Fruit fly (Drosophila melanogaster) whole organism, embryonic: Measurements from ENCODE around the gene CG42232.

Experiments used
- ATbp ChIP-seq: fragments of 200-800 bp; sonication (Bioruptor generic); optimal IDR thresholded peaks from 2 replicates; lab custom pipeline; 2017; ENCODE audit warnings: missing biosample characterization, mild to moderate bottlenecking, missing genetic modification characterization, missing genetic modification reagents
- Adf1 ChIP-seq: fragments of 200-800 bp; sonication (Bioruptor generic); IDR thresholded peaks from 2 replicates; pipeline ENCODE4 v1.3.6; 2022; ENCODE audit warnings: missing biosample characterization, missing genetic modification characterization
- Aef1 ChIP-seq: fragments of 200-800 bp; sonication (Bioruptor generic); IDR thresholded peaks from 3 replicates; pipeline ENCODE4 v1.3.6; 2022; ENCODE audit warnings: missing biosample characterization, missing genetic modification characterization
- B-H2 ChIP-seq: fragments of 200-800 bp; sonication (Bioruptor generic); optimal IDR thresholded peaks from 2 replicates; lab custom pipeline; 2018; ENCODE audit warnings: missing biosample characterization, mild to moderate bottlenecking, missing genetic modification characterization
- Bteb2 ChIP-seq: fragments of 200-800 bp; sonication (Bioruptor generic); optimal IDR thresholded peaks from 2 replicates; lab custom pipeline; 2016; ENCODE audit warnings: missing biosample characterization, missing genetic modification characterization
- CG10274 ChIP-seq: fragments of 200-800 bp; sonication (Bioruptor generic); optimal IDR thresholded peaks from 3 replicates; lab custom pipeline; 2017; ENCODE audit warnings: missing biosample characterization, mild to moderate bottlenecking, missing genetic modification characterization
- CG12219 ChIP-seq: fragments of 200-800 bp; sonication (Bioruptor generic); optimal IDR thresholded peaks from 3 replicates; lab custom pipeline; 2018; ENCODE audit warnings: missing biosample characterization, mild to moderate bottlenecking, missing genetic modification characterization
- CG12299 ChIP-seq: fragments of 200-800 bp; sonication (Bioruptor generic); optimal IDR thresholded peaks from 2 replicates; lab custom pipeline; 2018; ENCODE audit warnings: missing biosample characterization, mild to moderate bottlenecking, missing genetic modification characterization
- CG13424 ChIP-seq: fragments of 200-800 bp; sonication (Bioruptor generic); optimal IDR thresholded peaks from 2 replicates; lab custom pipeline; 2019; ENCODE audit warnings: missing biosample characterization, mild to moderate bottlenecking, missing genetic modification characterization, moderate library complexity
- CG15696 ChIP-seq: fragments of 200-800 bp; sonication (Bioruptor generic); optimal IDR thresholded peaks from 2 replicates; lab custom pipeline; 2019; ENCODE audit warnings: missing biosample characterization, mild to moderate bottlenecking, missing genetic modification characterization, moderate library complexity
- CG1603 ChIP-seq: fragments of 200-800 bp; sonication (Bioruptor generic); optimal IDR thresholded peaks from 2 replicates; lab custom pipeline; 2019; ENCODE audit warnings: missing biosample characterization, mild to moderate bottlenecking, missing genetic modification characterization, moderate library complexity
- CG17328 ChIP-seq: fragments of 200-800 bp; sonication (Bioruptor generic); IDR thresholded peaks from 2 replicates; pipeline ENCODE4 v1.3.6; 2022; ENCODE audit warnings: missing biosample characterization, missing genetic modification characterization
- CG17568 ChIP-seq: fragments of 200-800 bp; sonication (Bioruptor generic); optimal IDR thresholded peaks from 2 replicates; lab custom pipeline; 2018; ENCODE audit warnings: missing biosample characterization, mild to moderate bottlenecking, missing genetic modification characterization, moderate library complexity
- CG17829 ChIP-seq: fragments of 200-800 bp; optimal IDR thresholded peaks from 2 replicates; lab custom pipeline; 2019; ENCODE audit warnings: missing biosample characterization, mild to moderate bottlenecking, missing genetic modification characterization, moderate library complexity
- CG18476 ChIP-seq: fragments of 200-800 bp; sonication (Bioruptor generic); optimal IDR thresholded peaks from 2 replicates; lab custom pipeline; 2016; ENCODE audit warnings: missing biosample characterization, mild to moderate bottlenecking, missing genetic modification characterization
- CG18619 ChIP-seq: fragments of 200-800 bp; sonication (Bioruptor generic); optimal IDR thresholded peaks from 3 replicates; lab custom pipeline; 2017; ENCODE audit warnings: missing biosample characterization, mild to moderate bottlenecking, missing genetic modification characterization
- CG31365 ChIP-seq: fragments of 200-800 bp; sonication (Bioruptor generic); optimal IDR thresholded peaks from 2 replicates; lab custom pipeline; 2018; ENCODE audit warnings: missing biosample characterization, mild to moderate bottlenecking, missing genetic modification characterization
- CG31441 ChIP-seq: fragments of 200-800 bp; sonication (Bioruptor generic); IDR thresholded peaks from 2 replicates; pipeline ENCODE4 v1.3.6; 2022; ENCODE audit warnings: missing biosample characterization, missing genetic modification characterization
- CG32532 ChIP-seq: fragments of 200-800 bp; sonication (Bioruptor generic); IDR thresholded peaks from 2 replicates; pipeline ENCODE4 v1.3.6; 2022; ENCODE audit warnings: missing biosample characterization, missing genetic modification characterization
- CG34422 ChIP-seq: fragments of 200-800 bp; sonication (Bioruptor generic); IDR thresholded peaks from 3 replicates; pipeline ENCODE4 v1.3.6; 2022; ENCODE audit warnings: missing biosample characterization, missing genetic modification characterization
- CG3847 ChIP-seq: fragments of 200-800 bp; sonication (Bioruptor generic); IDR thresholded peaks from 2 replicates; pipeline ENCODE4 v1.3.6; 2022; ENCODE audit warnings: missing biosample characterization, missing genetic modification characterization
- CG4282 ChIP-seq: fragments of 200-800 bp; sonication (Bioruptor generic); optimal IDR thresholded peaks from 2 replicates; lab custom pipeline; 2016; ENCODE audit warnings: missing biosample characterization, missing genetic modification characterization
- CG4707 ChIP-seq: fragments of 200-800 bp; sonication (Bioruptor generic); optimal IDR thresholded peaks from 2 replicates; lab custom pipeline; 2018; ENCODE audit warnings: missing biosample characterization, mild to moderate bottlenecking, missing genetic modification characterization, moderate library complexity
- CG6689 ChIP-seq: fragments of 200-800 bp; sonication (Bioruptor generic); IDR thresholded peaks from 2 replicates; pipeline ENCODE4 v1.3.6; 2022; ENCODE audit warnings: missing biosample characterization, missing genetic modification characterization
- Dad ChIP-seq: fragments of 200-800 bp; sonication (Bioruptor generic); optimal IDR thresholded peaks from 3 replicates; lab custom pipeline; 2016; ENCODE audit warnings: missing biosample characterization, missing genetic modification characterization
- Elba2 ChIP-seq: fragments of 200-800 bp; sonication (Bioruptor generic); optimal IDR thresholded peaks from 3 replicates; lab custom pipeline; 2016; ENCODE audit warnings: missing biosample characterization, missing genetic modification characterization
- Ets97D ChIP-seq: fragments of 200-800 bp; sonication (Bioruptor generic); optimal IDR thresholded peaks from 3 replicates; lab custom pipeline; 2016; ENCODE audit warnings: missing biosample characterization, missing genetic modification characterization
- HmgD ChIP-seq: fragments of 200-800 bp; sonication (Bioruptor generic); optimal IDR thresholded peaks from 3 replicates; lab custom pipeline; 2016; ENCODE audit warnings: missing biosample characterization, missing genetic modification characterization
- Lim3 ChIP-seq: fragments of 200-800 bp; sonication (Bioruptor generic); IDR thresholded peaks from 2 replicates; pipeline ENCODE4 v1.3.6; 2022; ENCODE audit warnings: missing biosample characterization, missing genetic modification characterization
- Mrtf ChIP-seq: fragments of 200-800 bp; sonication (Bioruptor generic); IDR thresholded peaks from 3 replicates; pipeline ENCODE4 v1.3.6; 2022; ENCODE audit warnings: missing biosample characterization, missing genetic modification characterization
- NC2α ChIP-seq: fragments of 200-800 bp; sonication (Bioruptor generic); optimal IDR thresholded peaks from 2 replicates; lab custom pipeline; 2016; ENCODE audit warnings: missing biosample characterization, missing genetic modification characterization
- NK7.1 ChIP-seq: fragments of 200-800 bp; sonication (Bioruptor generic); optimal IDR thresholded peaks from 3 replicates; lab custom pipeline; 2016; ENCODE audit warnings: missing biosample characterization, missing genetic modification characterization
- PHDP ChIP-seq: fragments of 200-800 bp; sonication (Bioruptor generic); optimal IDR thresholded peaks from 3 replicates; lab custom pipeline; 2018; ENCODE audit warnings: missing biosample characterization, mild to moderate bottlenecking, missing genetic modification characterization, moderate library complexity
- Poxn ChIP-seq: fragments of 200-800 bp; sonication (Bioruptor generic); IDR thresholded peaks from 2 replicates; pipeline ENCODE4 v1.3.6; 2022; ENCODE audit warnings: missing biosample characterization, missing genetic modification characterization
- Sin3A ChIP-seq: fragments of >200 bp; optimal IDR thresholded peaks from 2 replicates; lab custom pipeline; 2018
- Six4 ChIP-seq: fragments of 200-800 bp; sonication (Bioruptor generic); optimal IDR thresholded peaks from 2 replicates; lab custom pipeline; 2016; ENCODE audit warnings: missing biosample characterization, missing genetic modification characterization
- ac ChIP-seq: fragments of 200-800 bp; sonication (Bioruptor generic); optimal IDR thresholded peaks from 3 replicates; lab custom pipeline; 2017; ENCODE audit warnings: missing biosample characterization, mild to moderate bottlenecking, missing genetic modification characterization
- amos ChIP-seq: fragments of 200-800 bp; sonication (Bioruptor generic); IDR thresholded peaks from 2 replicates; pipeline ENCODE4 v1.3.6; 2022; ENCODE audit warnings: missing biosample characterization, missing genetic modification characterization; ENCODE audit not compliant: partially characterized antibody
- btn ChIP-seq: fragments of 200-800 bp; sonication (Bioruptor generic); optimal IDR thresholded peaks from 2 replicates; lab custom pipeline; 2016; ENCODE audit warnings: missing biosample characterization, missing genetic modification characterization
- dmrt11E ChIP-seq: fragments of 200-800 bp; sonication (Bioruptor generic); optimal IDR thresholded peaks from 3 replicates; lab custom pipeline; 2018; ENCODE audit warnings: missing biosample characterization, mild to moderate bottlenecking, missing genetic modification characterization, moderate library complexity
- en ChIP-seq: fragments of 200-800 bp; sonication (Bioruptor generic); optimal IDR thresholded peaks from 2 replicates; lab custom pipeline; 2016; ENCODE audit warnings: missing biosample characterization, missing genetic modification characterization
- gcm ChIP-seq: fragments of 200-800 bp; sonication (Bioruptor generic); optimal IDR thresholded peaks from 2 replicates; lab custom pipeline; 2019; ENCODE audit warnings: missing biosample characterization, mild to moderate bottlenecking, missing genetic modification characterization, moderate library complexity
- gcm2 ChIP-seq: fragments of 200-800 bp; sonication (Bioruptor generic); optimal IDR thresholded peaks from 2 replicates; lab custom pipeline; 2016; ENCODE audit warnings: missing biosample characterization, missing genetic modification characterization
- jigr1 ChIP-seq: fragments of 200-800 bp; sonication (Bioruptor generic); IDR thresholded peaks from 3 replicates; pipeline ENCODE4 v1.3.6; 2022; ENCODE audit warnings: missing biosample characterization, missing genetic modification characterization
- jumu ChIP-seq: fragments of 200-800 bp; sonication (Bioruptor generic); optimal IDR thresholded peaks from 3 replicates; lab custom pipeline; 2016; ENCODE audit warnings: missing biosample characterization, missing genetic modification characterization
- lab ChIP-seq: fragments of 200-800 bp; sonication (Bioruptor generic); optimal IDR thresholded peaks from 3 replicates; lab custom pipeline; 2017; ENCODE audit warnings: missing biosample characterization, missing genetic modification characterization, mild to moderate bottlenecking, moderate library complexity, missing genetic modification reagents
- pan ChIP-seq, 4 experiments: fragments of >200 bp in 3 of 4; fragments of 200-800 bp in 1 of 4; sonication (Bioruptor generic) in 1 of 4; optimal IDR thresholded peaks in 3 of 4; IDR thresholded peaks in 1 of 4; 2 replicates each; pipeline versions ENCODE4 v1.3.6 to Lab custom; 2017 to 2022; ENCODE audit warnings: missing biosample characterization in 2 of 4, missing genetic modification characterization in 2 of 4, mixed read lengths in 1 of 4
- pum ChIP-seq: fragments of 200-800 bp; sonication (Bioruptor generic); optimal IDR thresholded peaks from 2 replicates; lab custom pipeline; 2016; ENCODE audit warnings: missing biosample characterization, missing genetic modification characterization
- ro ChIP-seq: fragments of 200-800 bp; sonication (Bioruptor generic); IDR thresholded peaks from 2 replicates; pipeline ENCODE4 v1.3.6; 2022; ENCODE audit warnings: missing biosample characterization, missing genetic modification characterization
- ttk ChIP-seq: fragments of 200-800 bp; sonication (Bioruptor generic); IDR thresholded peaks from 2 replicates; pipeline ENCODE4 v2.1.2; 2022; ENCODE audit warnings: missing biosample characterization, missing genetic modification characterization
- usp ChIP-seq: fragments of >200 bp; optimal IDR thresholded peaks from 2 replicates; lab custom pipeline; 2017; ENCODE audit warnings: missing biosample characterization, missing genetic modification characterization

The CG42232 gene

DNA sequence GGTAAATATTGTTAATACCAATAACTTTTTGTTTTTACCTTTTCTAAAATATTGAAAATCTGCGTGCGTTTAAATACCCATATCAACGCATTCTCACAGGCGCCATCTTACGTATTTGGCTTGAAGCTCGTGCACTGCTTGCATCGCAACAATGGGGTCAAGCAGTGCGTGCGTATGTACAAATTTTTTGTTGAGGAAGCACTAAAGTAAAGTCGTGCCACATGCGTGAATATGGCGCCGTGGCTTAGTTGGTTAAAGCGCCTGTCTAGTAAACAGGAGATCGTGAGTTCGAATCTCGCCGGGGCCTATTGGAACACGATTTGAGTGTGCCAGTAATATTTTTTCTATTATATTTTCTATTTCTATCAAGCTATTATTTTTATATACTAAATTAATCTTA is 37.8 kb downstream of the CG42232 start (continued):
- TF ChIP-seq Ets97D (peak; percentile 40), NK7.1 (GFP tag; lab: Kevin White, UChicago) (peak; percentile 31), HmgD (GFP tag; lab: Kevin White, UChicago) (peak; percentile 82), CG6689 (GFP tag; lab: Robert Waterston, UW) (0 out of 2 replicates have a peak, but pooled peaks have one; percentile 14), B-H2 (GFP tag; lab: Kevin White, UChicago) (peak; percentile 64), CG10274 (GFP tag; lab: Kevin White, UChicago) (no peak), Lim3 (GFP tag; lab: Robert Waterston, UW) (no peak), ttk (GFP tag; lab: Robert Waterston, UW) (peak; percentile 33; the same call in 1 of the 2 replicates), btn (GFP tag; lab: Kevin White, UChicago) (no peak), CG17328 (GFP tag; lab: Robert Waterston, UW) (no peak), Adf1 (GFP tag; lab: Robert Waterston, UW) (peak; percentile 14; the same call in 1 of the 2 replicates), CG1603 (tag; lab: Kevin White, UChicago) (peak; percentile 73), CG12219 (GFP tag; lab: Kevin White, UChicago) (no peak), jigr1 (GFP tag; lab: Robert Waterston, UW) (no peak), usp (GFP tag; lab: Kevin White, UChicago) (no peak), CG4282 (peak; percentile 56), PHDP (no peak), jumu (peak; percentile 2), Bteb2 (GFP tag; lab: Kevin White, UChicago) (peak; percentile 29), en (no peak), Sin3A (lab: Kevin White, UChicago) (no peak), pan (optimal IDR thresholded peaks at IDR 0.05; lab: Kevin White, UChicago) (no peak), pan (GFP tag; optimal IDR thresholded peaks at IDR 0.05 in 1 of 2, IDR thresholded peaks at IDR 0.05 in 1 of 2) (peak in 1 of 2 experiments; percentile 59), CG3847 (GFP tag; lab: Robert Waterston, UW) (0 out of 2 replicates have a peak, but pooled peaks have one; percentile 21), Aef1 (GFP tag; lab: Robert Waterston, UW) (peak; percentile 24; the same call in 1 of the 3 replicates), Dad (GFP tag; lab: Kevin White, UChicago) (peak; percentile 38), Six4 (GFP tag; lab: Kevin White, UChicago) (no peak), Mrtf (GFP tag; lab: Robert Waterston, UW) (no peak; the same call in 2 of the 3 replicates), ro (GFP tag; lab: Robert Waterston, UW) (no peak), NC2α (peak; percentile 51), CG18619 (peak; percentile 17), ac (no peak), lab (GFP tag; lab: Kevin White, UChicago) (peak; percentile 17), CG31365 (tag; lab: Kevin White, UChicago) (peak; percentile 100), CG4707 (peak; percentile 27), pum (GFP tag; lab: Kevin White, UChicago) (peak; percentile 10), CG18476 (GFP tag; lab: Kevin White, UChicago) (no peak), CG13424 (tag; lab: Kevin White, UChicago) (peak; percentile 30), CG17829 (tag; lab: Kevin White, UChicago) (peak; percentile 72), ATbp (no peak), dmrt11E (tag; lab: Kevin White, UChicago) (peak; percentile 11), CG15696 (tag; lab: Kevin White, UChicago) (peak; percentile 25), CG32532 (GFP tag; lab: Robert Waterston, UW) (peak; percentile 78), CG34422 (GFP tag; lab: Robert Waterston, UW) (peak; percentile 32; the same call in 1 of the 3 replicates), gcm (GFP tag; lab: Kevin White, UChicago) (peak; percentile 14), Elba2 (GFP tag; lab: Kevin White, UChicago) (no peak), CG31441 (GFP tag; lab: Robert Waterston, UW) (no peak; the same call in 1 of the 2 replicates), Poxn (GFP tag; lab: Robert Waterston, UW) (no peak), gcm2 (GFP tag; lab: Kevin White, UChicago) (no peak), amos (GFP tag; lab: Robert Waterston, UW) (peak; percentile 74), CG17568 (GFP tag; lab: Kevin White, UChicago) (no peak), CG12299 (tag; lab: Kevin White, UChicago) (no peak)
